Worm (Caenorhabditis elegans) whole organism, mixed stage, embryonic: ENCODE data around the gene Y53F4B.39.
"Not testable (repeated sequence)": the region's sequence is repeated elsewhere in the genome, so short reads cannot be mapped to it uniquely, and the experiment has no call there.

Experiments
- bed-3 ChIP-seq: fragments of 200-800 bp; sonication (Bioruptor generic); optimal IDR thresholded peaks from 3 replicates; lab custom pipeline; 2018; ENCODE audit warnings: mild to moderate bottlenecking, missing genetic modification characterization, moderate library complexity, missing compliant biosample characterization
- blmp-1 ChIP-seq: fragments of 150-350 bp; optimal IDR thresholded peaks from 2 replicates; lab custom pipeline; 2014; ENCODE audit warnings: missing biosample characterization, missing genetic modification characterization
- ceh-39 ChIP-seq: fragments of 150-350 bp; optimal IDR thresholded peaks from 2 replicates; lab custom pipeline; 2014; ENCODE audit warnings: missing biosample characterization, missing genetic modification characterization
- ceh-43 ChIP-seq: fragments of 200-800 bp; sonication (Bioruptor generic); optimal IDR thresholded peaks from 2 replicates; lab custom pipeline; 2018; ENCODE audit warnings: mild to moderate bottlenecking, missing genetic modification characterization, moderate library complexity, missing compliant biosample characterization
- ceh-83 ChIP-seq: fragments of 200-800 bp; sonication (Bioruptor generic); optimal IDR thresholded peaks from 2 replicates; lab custom pipeline; 2018; ENCODE audit warnings: mild to moderate bottlenecking, missing genetic modification characterization, missing compliant biosample characterization
- ces-1 ChIP-seq: fragments of 150-350 bp; optimal IDR thresholded peaks from 2 replicates; lab custom pipeline; 2014; ENCODE audit warnings: missing biosample characterization, missing genetic modification reagents, missing genetic modification characterization
- cnd-1 ChIP-seq: fragments of 200-800 bp; sonication (Bioruptor generic); optimal IDR thresholded peaks from 2 replicates; lab custom pipeline; 2018; ENCODE audit warnings: mild to moderate bottlenecking, missing genetic modification characterization, missing compliant biosample characterization
- drap-1 ChIP-seq: fragments of 200-800 bp; sonication (Bioruptor generic); optimal IDR thresholded peaks from 3 replicates; lab custom pipeline; 2018; ENCODE audit warnings: mild to moderate bottlenecking, missing genetic modification characterization, missing compliant biosample characterization
- elt-1 ChIP-seq: sonication (generic microtip); optimal IDR thresholded peaks from 2 replicates; lab custom pipeline; 2017; ENCODE audit warnings: missing genetic modification characterization, mild to moderate bottlenecking, missing compliant biosample characterization, antibody characterized with exemption, moderate library complexity, borderline replicate concordance; ENCODE audit not compliant: insufficient read depth
- elt-3 ChIP-seq: fragments of 150-350 bp; optimal IDR thresholded peaks from 2 replicates; lab custom pipeline; 2014; ENCODE audit warnings: missing biosample characterization, missing genetic modification characterization
- ham-2 ChIP-seq: fragments of 200-800 bp; sonication (Bioruptor generic); optimal IDR thresholded peaks from 2 replicates; lab custom pipeline; 2018; ENCODE audit warnings: mild to moderate bottlenecking, missing genetic modification characterization, missing compliant biosample characterization
- hlh-1 ChIP-seq: fragments of 150-350 bp; optimal IDR thresholded peaks from 2 replicates; lab custom pipeline; 2014; ENCODE audit warnings: missing biosample characterization, missing genetic modification reagents, missing genetic modification characterization
- lin-13 ChIP-seq: fragments of 150-350 bp; optimal IDR thresholded peaks from 2 replicates; lab custom pipeline; 2014; ENCODE audit warnings: missing biosample characterization, missing genetic modification characterization
- lin-32 ChIP-seq: fragments of 200-800 bp; sonication (Bioruptor generic); optimal IDR thresholded peaks from 2 replicates; lab custom pipeline; 2018; ENCODE audit warnings: mild to moderate bottlenecking, missing genetic modification characterization, missing compliant biosample characterization
- lsy-2 ChIP-seq: fragments of 150-350 bp; optimal IDR thresholded peaks from 2 replicates; lab custom pipeline; 2014; ENCODE audit warnings: missing biosample characterization, missing genetic modification characterization
- mab-5 ChIP-seq: fragments of 150-350 bp; optimal IDR thresholded peaks from 2 replicates; lab custom pipeline; 2014; ENCODE audit warnings: missing biosample characterization, missing genetic modification characterization
- mep-1 ChIP-seq: fragments of 150-350 bp; optimal IDR thresholded peaks from 2 replicates; lab custom pipeline; 2017; ENCODE audit warnings: missing biosample characterization, missing genetic modification reagents, missing genetic modification characterization, inconsistent platforms
- nhr-12 ChIP-seq: fragments of 150-350 bp; optimal IDR thresholded peaks from 2 replicates; lab custom pipeline; 2014; ENCODE audit warnings: missing biosample characterization, missing genetic modification characterization
- nhr-2 ChIP-seq: fragments of 150-350 bp; optimal IDR thresholded peaks from 2 replicates; lab custom pipeline; 2014; ENCODE audit warnings: missing biosample characterization, missing genetic modification characterization
- nhr-237 ChIP-seq: fragments of 150-350 bp; optimal IDR thresholded peaks from 2 replicates; lab custom pipeline; 2014; ENCODE audit warnings: missing biosample characterization, missing genetic modification characterization
- nhr-28 ChIP-seq: fragments of 150-350 bp; optimal IDR thresholded peaks from 2 replicates; lab custom pipeline; 2014; ENCODE audit warnings: missing biosample characterization, missing genetic modification characterization
- pha-4 ChIP-seq: fragments of 150-350 bp; optimal IDR thresholded peaks from 2 replicates; lab custom pipeline; 2018; ENCODE audit warnings: missing biosample characterization, missing genetic modification reagents, missing genetic modification characterization
- sem-2 ChIP-seq: fragments of 200-800 bp; sonication (Bioruptor generic); optimal IDR thresholded peaks from 2 replicates; lab custom pipeline; 2018; ENCODE audit warnings: mild to moderate bottlenecking, missing genetic modification characterization, missing compliant biosample characterization
- snpc-4 ChIP-seq: fragments of 150-350 bp; optimal IDR thresholded peaks from 2 replicates; lab custom pipeline; 2014; ENCODE audit warnings: missing biosample characterization, missing genetic modification characterization
- sptf-1 ChIP-seq: sonication (generic microtip); optimal IDR thresholded peaks from 2 replicates; lab custom pipeline; 2017; ENCODE audit warnings: mild to moderate bottlenecking, missing genetic modification characterization, moderate library complexity, missing compliant biosample characterization
- tbx-8 ChIP-seq: fragments of 200-800 bp; sonication (Bioruptor generic); optimal IDR thresholded peaks from 2 replicates; lab custom pipeline; 2018; ENCODE audit warnings: mild to moderate bottlenecking, missing genetic modification characterization, moderate library complexity, missing compliant biosample characterization
- unc-39 ChIP-seq: fragments of 150-350 bp; optimal IDR thresholded peaks from 2 replicates; lab custom pipeline; 2014; ENCODE audit warnings: missing biosample characterization, missing genetic modification characterization
- zip-8 ChIP-seq: fragments of 150-350 bp; optimal IDR thresholded peaks from 2 replicates; lab custom pipeline; 2014; ENCODE audit warnings: missing biosample characterization, missing genetic modification characterization
- ztf-11 ChIP-seq: fragments of 150-350 bp; optimal IDR thresholded peaks from 2 replicates; lab custom pipeline; 2014; ENCODE audit warnings: missing biosample characterization, missing genetic modification characterization

Y53F4B.39 gene

ce11 chrII:15130512-15130911 is 20.6 kb downstream of the Y53F4B.39 start, which contains the start of gene Y53F4B.62:
Gene Y53F4B.62, minus strand, starts transcription at chrII:15130612.
- TF ChIP-seq lin-13 (tag; lab: Kevin White, UChicago) = no peak
- TF ChIP-seq lin-32 (GFP tag; lab: Kevin White, UChicago) = no peak
- TF ChIP-seq unc-39 (tag; lab: Kevin White, UChicago) = no peak
- no peak for TF ChIP-seq mab-5
- no peak for TF ChIP-seq ceh-39
- TF ChIP-seq drap-1 (GFP tag; lab: Kevin White, UChicago) = no peak
- TF ChIP-seq elt-1 = no peak
- TF ChIP-seq pha-4 (tag; lab: Kevin White, UChicago) = no peak
- no peak for TF ChIP-seq blmp-1 (tag; lab: Kevin White, UChicago)
- TF ChIP-seq zip-8 (tag; lab: Kevin White, UChicago) = no peak
- TF ChIP-seq, all 35 proteins: peak for 0

- TF ChIP-seq snpc-4 = no peak
- TF ChIP-seq drap-1 (GFP tag; lab: Kevin White, UChicago) = no peak
- no peak for TF ChIP-seq sem-2 (GFP tag; lab: Kevin White, UChicago)
- TF ChIP-seq nhr-2 (tag; lab: Kevin White, UChicago) = no peak
- TF ChIP-seq pha-4 (tag; lab: Kevin White, UChicago) = no peak
- no peak for TF ChIP-seq lin-32 (GFP tag; lab: Kevin White, UChicago)
- TF ChIP-seq lin-13 (tag; lab: Kevin White, UChicago) = no peak
- no peak for TF ChIP-seq hlh-1 (tag; lab: Kevin White, UChicago)
- TF ChIP-seq ceh-83 (GFP tag; lab: Kevin White, UChicago) = no peak
- no peak for TF ChIP-seq ces-1
- TF ChIP-seq sptf-1 (tag; lab: Kevin White, UChicago) = no peak
- TF ChIP-seq mep-1 (tag; lab: Kevin White, UChicago) = no peak
- no peak for TF ChIP-seq ceh-39
Measured at ce11 chrII:15134332-15134731, 24.4 kb downstream of the Y53F4B.39 start, which contains the start of gene Y53F4B.24. Gene Y53F4B.24, minus strand, starts transcription at chrII:15134432.

ce11 chrII:15135886-15136285 is 25.9 kb downstream of the Y53F4B.39 start, which contains the start of gene Y53F4B.25:
Gene Y53F4B.25, plus strand, starts transcription at chrII:15136186.
- TF ChIP-seq lsy-2 (tag; lab: Kevin White, UChicago) (no peak), ham-2 (GFP tag; lab: Kevin White, UChicago) (no peak), tbx-8 (GFP tag; lab: Kevin White, UChicago) (no peak), ceh-39 (no peak), ztf-11 (tag; lab: Kevin White, UChicago) (no peak), bed-3 (no peak), sptf-1 (tag; lab: Kevin White, UChicago) (no peak)
- TF ChIP-seq, all 35 proteins: peak for 0

DNA sequence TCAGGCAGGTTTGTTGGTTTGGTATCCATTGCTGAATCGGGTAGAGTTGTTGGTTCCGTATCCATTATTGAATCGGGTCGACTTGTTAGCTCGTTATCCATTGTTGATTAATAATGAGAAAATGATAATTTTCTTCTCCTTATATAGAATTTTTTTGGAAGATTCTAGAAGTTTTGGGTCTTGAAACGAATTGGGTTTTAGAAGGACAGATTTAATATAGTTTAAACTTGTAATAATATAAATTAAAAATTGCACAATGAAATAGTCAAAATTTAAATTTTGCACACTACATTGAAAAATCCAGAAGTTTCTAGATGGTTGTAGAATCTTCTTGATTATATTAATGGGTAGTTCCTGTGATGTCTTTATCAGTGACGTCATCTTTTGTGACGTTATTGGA is 30.9 kb downstream of the Y53F4B.39 start, which contains the start of gene Y53F4B.26:
Gene Y53F4B.26, minus strand, starts transcription at position 101 of the 400 bp plus-strand sequence.
- TF ChIP-seq lsy-2 (tag; lab: Kevin White, UChicago); cnd-1 (tag; lab: Kevin White, UChicago); snpc-4: not testable (repeated sequence)

DNA sequence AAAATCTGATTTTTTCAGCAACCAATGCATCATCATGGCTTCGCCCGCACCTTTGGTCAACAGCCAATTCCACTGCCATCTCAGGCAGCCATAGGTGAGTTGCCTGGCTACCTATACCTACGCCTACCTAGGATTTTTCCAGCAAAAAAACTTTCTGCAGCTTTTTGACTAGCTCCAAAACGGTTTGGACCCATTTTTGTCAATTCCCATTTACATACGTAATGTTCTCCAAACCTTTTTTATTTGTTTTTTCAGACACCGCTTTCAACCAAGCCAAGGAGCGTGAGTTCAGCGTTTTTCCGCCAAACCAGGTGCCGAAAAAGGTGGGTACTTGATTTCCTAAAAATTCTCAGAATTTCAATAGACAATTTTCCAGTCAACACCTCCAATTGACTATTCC is 33.8 kb downstream of the Y53F4B.39 start:
- TF ChIP-seq hlh-1 (tag; lab: Kevin White, UChicago) (no peak), sem-2 (GFP tag; lab: Kevin White, UChicago) (no peak), lin-13 (tag; lab: Kevin White, UChicago) (no peak), ceh-83 (GFP tag; lab: Kevin White, UChicago) (no peak), lsy-2 (tag; lab: Kevin White, UChicago) (no peak)

DNA sequence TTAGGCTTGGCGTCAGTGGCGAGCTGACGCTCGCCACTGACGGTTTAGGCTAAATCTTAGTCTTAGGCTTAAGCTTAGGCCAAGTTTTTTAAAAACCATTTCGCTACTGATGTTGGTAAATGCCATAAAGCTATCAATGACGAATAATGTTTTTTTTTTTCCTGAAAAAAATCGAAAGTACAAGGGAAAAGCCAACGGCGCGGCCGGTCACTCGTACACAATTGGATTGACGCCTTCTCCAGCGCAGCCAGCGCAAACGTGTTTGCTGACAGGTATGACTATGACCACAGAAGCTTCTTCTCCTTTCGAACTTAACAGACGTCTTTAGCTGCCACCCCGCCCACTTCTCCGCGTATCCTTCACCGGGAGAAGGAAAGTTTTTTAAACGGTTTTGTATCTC is 35.6 kb downstream of the Y53F4B.39 start, which contains the start of gene Y53F4B.27:
Gene Y53F4B.27, plus strand, starts transcription at position 301 of the 400 bp plus-strand sequence.
- TF ChIP-seq ceh-39 (no peak), drap-1 (GFP tag; lab: Kevin White, UChicago) (no peak), unc-39 (tag; lab: Kevin White, UChicago) (no peak), lsy-2 (tag; lab: Kevin White, UChicago) (no peak)

DNA sequence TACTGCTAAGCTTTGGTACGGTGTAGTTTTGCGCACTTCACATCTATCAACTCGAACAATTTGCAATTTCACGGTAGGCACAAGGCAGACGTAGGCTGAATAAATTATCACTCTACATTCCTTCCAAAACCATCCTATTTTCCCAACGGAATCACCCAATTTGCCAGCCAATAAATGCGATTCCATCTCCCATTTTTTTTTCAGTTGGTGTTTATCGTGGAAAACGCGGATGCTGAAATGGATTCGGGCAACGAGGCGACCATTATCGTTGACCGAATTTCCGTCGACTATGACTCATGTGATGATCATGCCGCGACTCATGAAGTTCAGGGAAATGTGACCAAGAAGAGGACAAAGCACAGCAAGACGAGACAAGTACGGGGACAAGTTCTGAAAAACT is 38.5 kb downstream of the Y53F4B.39 start:
- TF ChIP-seq ceh-43 (GFP tag; lab: Kevin White, UChicago) = no peak
- TF ChIP-seq nhr-12 (tag; lab: Kevin White, UChicago) = no peak
- no peak for TF ChIP-seq nhr-2 (tag; lab: Kevin White, UChicago)
- no peak for TF ChIP-seq cnd-1 (tag; lab: Kevin White, UChicago)
- TF ChIP-seq mab-5 = no peak
- TF ChIP-seq blmp-1 (tag; lab: Kevin White, UChicago) = no peak
- TF ChIP-seq elt-1 = no peak
- TF ChIP-seq elt-3 = no peak
- no peak for TF ChIP-seq ces-1
- TF ChIP-seq zip-8 (tag; lab: Kevin White, UChicago) = no peak
- TF ChIP-seq bed-3 = no peak
- TF ChIP-seq lin-32 (GFP tag; lab: Kevin White, UChicago) = no peak
- TF ChIP-seq nhr-237 (tag; lab: Kevin White, UChicago) = no peak
- TF ChIP-seq nhr-28 = no peak
- TF ChIP-seq, all 35 proteins: peak for 0
